Worm (Caenorhabditis elegans) whole organism, L4/young adult: ENCODE results near the gene rpl-42.
"Not testable (repeated sequence)": the region's sequence is repeated elsewhere in the genome, so short reads cannot be mapped to it uniquely, and the experiment has no call there.

Source experiments
- W03F9.2 ChIP-seq: fragments of 150-350 bp; optimal IDR thresholded peaks from 2 replicates; lab custom pipeline; 2014; ENCODE audit warnings: missing biosample characterization, missing genetic modification characterization
- dao-5 ChIP-seq: sonication (generic microtip); optimal IDR thresholded peaks from 2 replicates; lab custom pipeline; 2016; ENCODE audit warnings: missing genotype, missing genetic modification characterization, moderate library complexity, missing compliant biosample characterization
- him-1 ChIP-seq: sonication (generic microtip); optimal IDR thresholded peaks from 2 replicates; lab custom pipeline; 2016; ENCODE audit warnings: missing genotype, missing genetic modification reagents, missing genetic modification characterization, missing compliant biosample characterization

rpl-42 gene

DNA sequence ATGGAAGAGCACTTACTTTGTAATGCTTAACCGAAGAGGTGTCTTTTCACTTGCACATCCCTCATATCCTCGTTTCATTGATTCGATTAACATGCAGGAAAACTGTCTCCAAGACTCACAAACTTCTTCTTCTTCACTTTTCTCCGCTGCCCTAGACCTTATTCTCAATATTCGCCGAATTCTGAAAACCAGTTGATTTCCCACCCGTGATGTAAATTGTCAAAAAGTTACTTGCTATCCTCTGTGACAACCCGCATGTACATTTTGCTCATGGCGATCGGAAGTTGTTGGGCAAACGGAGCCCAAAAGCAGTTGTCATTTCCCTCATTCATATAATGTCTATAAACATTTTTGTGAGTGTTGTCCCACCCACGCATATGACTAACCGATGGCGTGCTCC, 17.9 kb downstream of the rpl-42 start:
- TF ChIP-seq dao-5 (tag; lab: Kevin White, UChicago) (no peak), W03F9.2 (tag; lab: Kevin White, UChicago) (no peak), him-1 (tag; lab: Kevin White, UChicago) (no peak)

- TF ChIP-seq dao-5 (tag; lab: Kevin White, UChicago) (no peak), W03F9.2 (tag; lab: Kevin White, UChicago) (no peak), him-1 (tag; lab: Kevin White, UChicago) (no peak)
These were observed 18.6 kb downstream of the rpl-42 start, which contains the start of gene glb-4 for ce11 chrII:11111107-11111506. Gene glb-4, minus strand, starts transcription at chrII:11111207.

ce11 chrII:11112419-11112818, 19.9 kb downstream of the rpl-42 start, which contains the start of gene mat-2:
Gene mat-2, plus strand, starts transcription at chrII:11112719.
- TF ChIP-seq W03F9.2 (tag; lab: Kevin White, UChicago) (no peak), him-1 (tag; lab: Kevin White, UChicago) (no peak), dao-5 (tag; lab: Kevin White, UChicago) (no peak)

DNA sequence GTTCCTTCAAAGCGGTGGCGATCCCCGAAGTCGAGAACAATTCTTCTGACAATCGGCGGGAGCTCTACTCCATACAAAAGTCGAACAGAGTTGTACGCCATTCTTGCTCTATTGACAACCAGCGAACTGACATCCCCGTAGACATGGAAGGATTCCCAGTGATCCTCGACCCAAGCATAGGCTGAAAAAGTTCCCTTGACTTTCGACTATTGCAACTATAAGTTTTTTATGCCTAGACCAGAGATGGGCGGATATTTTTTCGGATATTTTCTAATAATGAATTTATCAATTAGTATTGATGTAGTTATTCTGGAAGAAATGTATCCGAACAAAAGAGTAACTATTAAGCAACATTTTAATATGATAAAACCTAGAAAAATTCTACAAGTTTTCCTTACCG, 29.3 kb downstream of the rpl-42 start, which contains the start of gene W10C6.2:
W10C6.2 (minus strand) TSS at position 101 of the 400 bp plus-strand sequence.
- TF ChIP-seq W03F9.2, dao-5, him-1 (tag; lab: Kevin White, UChicago): not testable (repeated sequence)

ce11 chrII:11125059-11125594, 32.6 kb downstream of the rpl-42 start:
- no peak for TF ChIP-seq W03F9.2 (tag; lab: Kevin White, UChicago)
- TF ChIP-seq dao-5 (tag; lab: Kevin White, UChicago) = no peak
- no peak for TF ChIP-seq him-1 (tag; lab: Kevin White, UChicago)

DNA sequence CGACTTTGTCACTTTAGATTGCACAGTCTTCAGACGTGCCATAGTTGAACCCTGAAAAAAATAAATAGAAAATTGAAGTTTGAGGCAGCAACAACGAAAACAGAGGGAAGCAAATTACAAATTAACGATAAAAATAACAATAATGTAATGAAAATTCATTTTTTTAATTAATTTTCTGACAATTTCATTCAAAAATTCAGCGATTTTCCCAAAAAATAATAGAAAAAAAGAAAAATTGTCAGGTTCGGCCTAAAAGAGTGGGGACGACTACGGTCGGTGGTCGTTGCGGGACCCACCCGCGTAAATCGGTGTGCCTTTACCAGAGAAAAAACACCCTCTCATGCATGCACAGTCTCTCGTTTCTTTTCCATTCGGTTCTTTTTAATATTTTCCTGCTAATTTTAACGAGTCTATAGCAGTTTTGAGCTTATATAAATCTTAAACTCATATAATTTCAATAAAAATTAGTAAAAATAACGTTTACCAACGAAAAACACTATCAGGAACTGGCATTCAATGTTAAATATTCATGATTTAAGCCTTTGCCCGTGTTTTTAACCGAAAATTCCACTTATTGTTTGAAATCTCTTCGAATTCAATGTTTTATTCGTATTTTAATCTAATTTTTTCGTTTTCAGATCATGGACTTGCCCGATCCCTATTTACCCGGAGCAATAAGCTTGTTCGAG, 33.9 kb downstream of the rpl-42 start, which contains the start of the genes rps-9 and lsm-1:
rps-9 (minus strand) TSS at position 51 of the 689 bp plus-strand sequence.
lsm-1 (plus strand) TSS at position 639 of the 689 bp plus-strand sequence.
- TF ChIP-seq him-1 (tag; lab: Kevin White, UChicago) (no peak), W03F9.2 (tag; lab: Kevin White, UChicago) (peak; percentile 63)

DNA sequence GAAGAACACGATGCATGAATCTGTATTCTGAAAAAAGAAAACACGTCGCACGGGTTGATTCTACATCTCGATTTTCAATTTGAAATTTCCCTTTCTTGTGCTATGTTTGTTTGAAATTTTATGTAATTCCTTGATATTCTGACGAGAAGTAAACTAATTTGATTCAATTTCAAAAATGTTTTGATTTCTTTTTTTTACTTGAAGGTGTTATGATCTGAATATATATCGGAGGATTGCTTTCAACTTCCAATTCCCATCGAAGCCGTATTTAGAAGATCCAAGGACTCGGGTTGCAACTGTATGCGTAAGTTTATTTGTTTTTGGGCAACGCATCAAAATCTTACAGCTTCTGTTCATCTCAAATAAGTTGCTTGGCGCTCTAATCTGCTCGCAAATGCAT, 34.9 kb downstream of the rpl-42 start, which contains the start of gene F40F8.1:
F40F8.1 (plus strand) TSS at position 301 of the 400 bp plus-strand sequence.
- TF ChIP-seq him-1 (tag; lab: Kevin White, UChicago) (no peak), W03F9.2 (tag; lab: Kevin White, UChicago) (no peak), dao-5 (tag; lab: Kevin White, UChicago) (no peak)

ce11 chrII:11128989-11129388, 36.5 kb downstream of the rpl-42 start, which contains the start of gene F40F8.3:
Gene F40F8.3, plus strand, starts transcription at chrII:11129289.
- no peak for TF ChIP-seq him-1 (tag; lab: Kevin White, UChicago)
- TF ChIP-seq dao-5 (tag; lab: Kevin White, UChicago) = no peak
- TF ChIP-seq W03F9.2 (tag; lab: Kevin White, UChicago) = no peak

ce11 chrII:11129517-11129916, 37.0 kb downstream of the rpl-42 start, which contains the start of gene F40F8.12:
Gene F40F8.12, plus strand, starts transcription at chrII:11129817.
- TF ChIP-seq dao-5 (tag; lab: Kevin White, UChicago) = no peak
- TF ChIP-seq him-1 (tag; lab: Kevin White, UChicago) = no peak
- no peak for TF ChIP-seq W03F9.2 (tag; lab: Kevin White, UChicago)

DNA sequence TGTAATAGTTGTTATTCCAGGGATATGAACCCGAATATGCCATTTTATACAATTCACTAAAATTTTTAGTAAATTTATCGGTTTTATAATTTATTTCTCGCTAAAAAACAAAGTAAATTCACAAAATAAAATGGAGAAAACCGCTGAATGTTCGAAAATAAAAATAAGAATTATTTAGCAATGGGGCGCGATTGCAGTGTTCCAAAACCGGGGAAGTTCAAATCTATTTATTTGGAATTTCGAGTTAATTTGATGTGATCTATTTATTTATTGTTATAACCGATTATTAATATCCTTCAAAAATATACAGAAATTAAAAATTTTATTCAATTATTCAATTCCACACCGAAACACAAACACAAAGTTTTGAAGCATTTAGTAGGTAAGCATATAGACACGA, 40.0 kb downstream of the rpl-42 start, which contains the start of gene F40F8.11:
F40F8.11 (minus strand) TSS at position 49 of the 400 bp plus-strand sequence.
- TF ChIP-seq dao-5 (tag; lab: Kevin White, UChicago) = no peak
- TF ChIP-seq W03F9.2 (tag; lab: Kevin White, UChicago) = peak; percentile 4

DNA sequence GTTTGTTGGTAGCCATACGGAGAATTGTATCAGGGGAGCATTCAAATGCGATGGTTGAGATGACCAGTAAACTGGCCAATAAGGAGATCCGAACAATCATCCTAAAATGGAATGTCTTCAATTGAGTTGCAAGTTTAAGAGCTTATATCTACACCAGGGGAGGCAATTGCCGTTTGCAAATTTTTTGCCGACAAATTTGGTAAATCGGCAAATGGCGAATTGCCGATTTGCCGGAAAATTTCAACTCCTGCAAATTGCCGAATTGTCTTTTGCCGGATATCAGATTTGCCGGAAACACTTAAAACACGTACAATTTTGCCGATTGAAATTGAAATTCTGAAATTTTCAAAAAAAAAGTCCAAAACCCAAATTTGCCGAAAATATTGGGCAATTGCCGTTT, 42.3 kb downstream of the rpl-42 start, which contains the start of gene F40F8.5:
F40F8.5 (minus strand) TSS at position 101 of the 400 bp plus-strand sequence.
- TF ChIP-seq W03F9.2 (tag; lab: Kevin White, UChicago) (no peak), him-1 (tag; lab: Kevin White, UChicago) (no peak), dao-5 (tag; lab: Kevin White, UChicago) (no peak)

DNA sequence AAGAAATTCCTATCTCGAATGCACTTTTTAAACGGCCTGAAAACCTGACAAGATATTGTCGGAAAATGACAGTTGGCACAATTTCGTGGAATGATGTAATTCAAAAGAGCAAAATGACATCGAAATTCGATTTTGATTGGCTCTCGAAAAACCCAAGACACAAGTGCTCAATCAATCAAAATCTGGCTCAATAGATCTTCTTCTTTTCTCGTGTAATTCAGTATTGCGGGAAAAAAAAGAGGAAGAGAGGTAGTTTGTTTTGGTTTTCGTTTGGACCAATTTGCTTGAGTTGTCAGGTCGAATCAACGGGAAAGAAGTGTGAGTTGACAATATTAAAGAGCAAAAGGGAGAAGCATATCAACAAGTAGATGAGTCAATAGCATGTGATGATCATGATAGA, 43.3 kb downstream of the rpl-42 start:
- TF ChIP-seq dao-5 (tag; lab: Kevin White, UChicago) (no peak), him-1 (tag; lab: Kevin White, UChicago) (no peak), W03F9.2 (tag; lab: Kevin White, UChicago) (no peak)

ce11 chrII:11140140-11140539, 47.6 kb downstream of the rpl-42 start, which contains the start of gene F40F8.4:
Gene F40F8.4, minus strand, starts transcription at chrII:11140240.
- TF ChIP-seq dao-5 (tag; lab: Kevin White, UChicago) (no peak), W03F9.2 (tag; lab: Kevin White, UChicago) (no peak), him-1 (tag; lab: Kevin White, UChicago) (no peak)
